Worm (Caenorhabditis elegans) whole organism, L1 larva: ENCODE measurements around the gene klp-12.

Source experiments
- alr-1 ChIP-seq: fragments of 200-800 bp; sonication (Bioruptor generic); optimal IDR thresholded peaks from 2 replicates; lab custom pipeline; 2018; ENCODE audit warnings: borderline replicate concordance, mild to moderate bottlenecking, missing genetic modification characterization, missing compliant biosample characterization
- nhr-11 ChIP-seq: fragments of 150-350 bp; optimal IDR thresholded peaks from 2 replicates; lab custom pipeline; 2014; ENCODE audit warnings: missing biosample characterization, missing genetic modification characterization
- rnt-1 ChIP-seq: sonication (generic microtip); optimal IDR thresholded peaks from 2 replicates; lab custom pipeline; 2016; ENCODE audit warnings: mild to moderate bottlenecking, missing genetic modification characterization, moderate library complexity, missing compliant biosample characterization
- skn-1 ChIP-seq: fragments of 150-350 bp; optimal IDR thresholded peaks from 2 replicates; lab custom pipeline; 2014; ENCODE audit warnings: missing biosample characterization, missing genetic modification characterization
- unc-62 ChIP-seq: fragments of 150-350 bp; optimal IDR thresholded peaks from 2 replicates; lab custom pipeline; 2014; ENCODE audit warnings: missing biosample characterization, missing genetic modification reagents, missing genetic modification characterization

- TF ChIP-seq alr-1 (peak; percentile 94), skn-1 (tag; lab: Kevin White, UChicago) (no peak), unc-62 (GFP tag; lab: Kevin White, UChicago) (no peak), rnt-1 (tag; lab: Kevin White, UChicago) (no peak), nhr-11 (no peak)
Measured at ce11 chrIV:11344288-11344687, 15.4 kb downstream of the klp-12 start.
